Worm (Caenorhabditis elegans): ENCODE data around the gene lsm-1.

- peak; percentile 55 for TF ChIP-seq fos-1 (tag; optimal IDR thresholded peaks at IDR 0.05)
- TF ChIP-seq aly-2 (tag; optimal IDR thresholded peaks at IDR 0.05) = no peak
- TF ChIP-seq R02D3.7 (tag; optimal IDR thresholded peaks at IDR 0.05) = no peak
- no peak for TF ChIP-seq nhr-129 (tag; optimal IDR thresholded peaks at IDR 0.05)
- TF ChIP-seq nhr-12 (tag; optimal IDR thresholded peaks at IDR 0.05) = no peak
- TF ChIP-seq blmp-1 (tag; optimal IDR thresholded peaks at IDR 0.05; ENCODE audit: insufficient read depth) = no peak
- TF ChIP-seq ZK546.5 (tag; optimal IDR thresholded peaks at IDR 0.05) = no peak
- TF ChIP-seq snpc-4 (tag; optimal IDR thresholded peaks at IDR 0.05) = no peak
- no peak for TF ChIP-seq lin-13 (GFP tag; optimal IDR thresholded peaks at IDR 0.05)
- TF ChIP-seq lsy-2 (tag; optimal IDR thresholded peaks at IDR 0.05) = no peak
- no peak for TF ChIP-seq skn-1 (tag; optimal IDR thresholded peaks at IDR 0.05)
- no peak for TF ChIP-seq sma-3 (GFP tag; optimal IDR thresholded peaks at IDR 0.05)
- no peak for TF ChIP-seq elt-3 (tag; optimal IDR thresholded peaks at IDR 0.05)
- no peak for TF ChIP-seq mdl-1 (tag; optimal IDR thresholded peaks at IDR 0.05)
These were observed 26.3 kb downstream of the lsm-1 start for ce11 chrII:11153080-11153479.
